Worm (Caenorhabditis elegans) whole organism, L4/young adult: Measurements from ENCODE around the gene klp-7.
A peak's percentile ranks its signal among the peaks of the same experiment; 100 is the strongest.

Source experiments
- W03F9.2 ChIP-seq: fragments of 150-350 bp; optimal IDR thresholded peaks from 2 replicates; lab custom pipeline; 2014; ENCODE audit warnings: missing biosample characterization, missing genetic modification characterization
- dao-5 ChIP-seq: sonication (generic microtip); optimal IDR thresholded peaks from 2 replicates; lab custom pipeline; 2016; ENCODE audit warnings: missing genotype, missing genetic modification characterization, moderate library complexity, missing compliant biosample characterization
- him-1 ChIP-seq: sonication (generic microtip); optimal IDR thresholded peaks from 2 replicates; lab custom pipeline; 2016; ENCODE audit warnings: missing genotype, missing genetic modification reagents, missing genetic modification characterization, missing compliant biosample characterization

Gene klp-7

ce11 chrIII:10807956-10808355 is 2.2 kb downstream of the klp-7 start:
- TF ChIP-seq him-1 (tag; lab: Kevin White, UChicago) (no peak), dao-5 (tag; lab: Kevin White, UChicago) (no peak), W03F9.2 (tag; lab: Kevin White, UChicago) (no peak)

ce11 chrIII:10808802-10809201 is 3.1 kb downstream of the klp-7 start:
- TF ChIP-seq dao-5 (tag; lab: Kevin White, UChicago) (no peak), W03F9.2 (tag; lab: Kevin White, UChicago) (no peak), him-1 (tag; lab: Kevin White, UChicago) (no peak)

- TF ChIP-seq W03F9.2 (tag; lab: Kevin White, UChicago) (no peak), him-1 (tag; lab: Kevin White, UChicago) (no peak), dao-5 (tag; lab: Kevin White, UChicago) (no peak)
Observed at ce11 chrIII:10809568-10809967, 3.8 kb downstream of the klp-7 start.

- TF ChIP-seq W03F9.2 (tag; lab: Kevin White, UChicago) (no peak), dao-5 (tag; lab: Kevin White, UChicago) (no peak), him-1 (tag; lab: Kevin White, UChicago) (no peak)
Observed at ce11 chrIII:10810483-10810836, 4.7 kb downstream of the klp-7 start.

DNA sequence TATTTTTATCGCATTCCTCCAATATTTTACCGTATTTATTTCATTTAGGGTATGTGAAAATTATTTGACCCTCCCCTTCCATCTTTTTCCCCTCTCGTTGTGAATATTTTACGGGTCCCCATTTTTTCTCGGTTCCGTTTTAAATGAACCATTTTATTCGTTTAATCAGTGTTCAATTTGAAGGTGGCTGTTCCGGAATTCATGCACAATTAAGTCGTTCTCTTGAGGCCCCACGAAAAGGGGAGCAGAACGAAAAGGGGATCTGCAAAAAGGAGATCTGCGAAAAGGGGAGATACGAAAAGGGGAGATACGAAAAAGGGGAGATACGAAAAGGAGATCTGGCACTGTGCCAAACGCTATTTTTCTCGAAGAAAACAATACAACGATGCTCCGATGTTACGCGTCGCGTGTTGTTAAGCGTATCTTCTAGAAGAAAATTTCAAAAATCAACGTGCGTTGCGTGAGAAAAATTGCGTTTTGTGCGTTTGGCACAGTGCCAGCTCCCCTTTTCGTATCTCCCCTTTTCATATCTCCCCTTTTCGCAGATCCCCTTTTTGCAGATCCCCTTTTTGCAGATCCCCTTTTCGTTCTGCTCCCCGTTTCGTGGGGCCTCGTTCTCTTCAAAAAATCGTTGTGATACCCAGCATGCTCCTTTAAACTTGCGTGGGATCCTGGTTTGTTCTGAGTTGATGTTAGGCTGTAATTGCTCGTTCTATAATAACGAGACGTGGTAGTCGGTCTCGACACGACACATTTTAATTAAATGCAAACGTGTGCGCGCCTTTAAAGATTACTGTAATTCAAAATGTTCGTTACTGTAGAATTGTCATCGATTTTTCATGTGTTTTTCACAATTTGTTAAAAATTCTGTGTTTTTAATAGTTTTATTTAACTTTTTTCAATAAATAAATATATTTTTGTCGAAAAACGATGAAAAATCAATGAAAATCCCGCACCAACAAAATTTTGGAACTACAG is 5.4 kb downstream of the klp-7 start:
- TF ChIP-seq dao-5 (tag; lab: Kevin White, UChicago) (no peak), him-1 (tag; lab: Kevin White, UChicago) (no peak), W03F9.2 (tag; lab: Kevin White, UChicago) (no peak)

DNA sequence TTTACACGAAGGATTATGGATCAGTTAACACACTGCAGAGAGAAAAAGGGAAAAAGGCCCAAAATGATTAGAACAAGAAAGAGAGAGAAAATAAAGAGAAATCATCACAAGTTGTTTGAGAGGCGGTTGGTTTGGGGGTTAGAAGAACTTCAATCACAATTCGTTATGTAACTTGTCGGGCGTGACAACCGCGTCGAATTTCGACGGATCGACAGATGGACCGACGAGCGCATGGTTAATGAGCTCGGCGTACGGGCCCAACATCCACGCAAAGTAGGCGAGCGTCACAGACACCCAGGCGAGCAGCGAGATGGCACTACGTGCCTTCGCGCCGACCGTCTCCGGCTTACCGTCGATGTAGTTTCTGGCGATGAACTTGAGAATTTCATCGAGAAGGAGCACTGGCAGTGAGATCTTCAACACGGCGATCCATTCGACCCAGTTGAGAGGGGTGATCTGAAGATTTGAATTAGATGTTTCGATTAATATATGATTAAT is 7.1 kb downstream of the klp-7 start:
- no peak for TF ChIP-seq W03F9.2 (tag; lab: Kevin White, UChicago)
- TF ChIP-seq dao-5 (tag; lab: Kevin White, UChicago): no peak
- TF ChIP-seq him-1 (tag; lab: Kevin White, UChicago): no peak

- no peak for TF ChIP-seq him-1 (tag; lab: Kevin White, UChicago)
- no peak for TF ChIP-seq dao-5 (tag; lab: Kevin White, UChicago)
- no peak for TF ChIP-seq W03F9.2 (tag; lab: Kevin White, UChicago)
Observed at ce11 chrIII:10813886-10814285, 8.2 kb downstream of the klp-7 start.

ce11 chrIII:10815199-10815598 is 9.5 kb downstream of the klp-7 start:
- no peak for TF ChIP-seq W03F9.2 (tag; lab: Kevin White, UChicago)
- no peak for TF ChIP-seq dao-5 (tag; lab: Kevin White, UChicago)
- TF ChIP-seq him-1 (tag; lab: Kevin White, UChicago): no peak

ce11 chrIII:10816045-10816444 is 10.3 kb downstream of the klp-7 start:
- TF ChIP-seq dao-5 (tag; lab: Kevin White, UChicago): no peak
- TF ChIP-seq W03F9.2 (tag; lab: Kevin White, UChicago): no peak

ce11 chrIII:10816800-10817418 is 11.2 kb downstream of the klp-7 start, which contains the start of gene sca-1:
Gene sca-1, minus strand, starts transcription at chrIII:10816850.
- TF ChIP-seq dao-5 (tag; lab: Kevin White, UChicago): no peak
- TF ChIP-seq him-1 (tag; lab: Kevin White, UChicago): no peak

ce11 chrIII:10818364-10818763 is 12.6 kb downstream of the klp-7 start:
- TF ChIP-seq him-1 (tag; lab: Kevin White, UChicago) (no peak), W03F9.2 (tag; lab: Kevin White, UChicago) (peak; percentile 27), dao-5 (tag; lab: Kevin White, UChicago) (no peak)

DNA sequence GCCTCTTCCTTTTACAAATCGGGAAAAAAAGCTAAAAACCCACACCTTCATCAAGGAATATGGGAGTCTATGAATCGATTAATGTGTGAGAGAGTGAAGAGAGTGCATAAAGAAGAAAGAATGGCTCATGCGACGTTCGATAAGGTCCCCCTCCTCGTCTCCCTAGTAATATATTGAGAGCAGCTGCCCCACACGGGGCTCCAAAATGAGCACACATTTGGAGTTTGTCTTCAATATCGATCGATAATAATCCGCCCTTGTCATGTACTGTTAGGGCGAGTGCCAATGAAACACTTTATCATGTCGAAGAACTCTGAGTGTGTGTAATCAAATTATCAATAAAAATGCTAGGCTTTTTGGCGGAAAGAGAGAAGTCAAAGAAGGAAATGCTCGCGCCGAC is 13.5 kb downstream of the klp-7 start:
- no peak for TF ChIP-seq him-1 (tag; lab: Kevin White, UChicago)
- no peak for TF ChIP-seq dao-5 (tag; lab: Kevin White, UChicago)
- no peak for TF ChIP-seq W03F9.2 (tag; lab: Kevin White, UChicago)

- no peak for TF ChIP-seq W03F9.2 (tag; lab: Kevin White, UChicago)
- no peak for TF ChIP-seq dao-5 (tag; lab: Kevin White, UChicago)
- no peak for TF ChIP-seq him-1 (tag; lab: Kevin White, UChicago)
Observed at ce11 chrIII:10819778-10820177, 14.1 kb downstream of the klp-7 start.
